Fruit fly (Drosophila melanogaster) whole organism, embryonic: Measurements from ENCODE around the gene CG3862.

ENCODE experiments used
- CG11696 ChIP-seq: fragments of 200-800 bp; sonication (Bioruptor generic); IDR thresholded peaks from 2 replicates; pipeline ENCODE4 v1.3.6; 2022; ENCODE audit warnings: missing biosample characterization, missing genetic modification characterization
- CG13424 ChIP-seq: fragments of 200-800 bp; sonication (Bioruptor generic); optimal IDR thresholded peaks from 2 replicates; lab custom pipeline; 2019; ENCODE audit warnings: missing biosample characterization, mild to moderate bottlenecking, missing genetic modification characterization, moderate library complexity
- CG14014 ChIP-seq: fragments of 200-800 bp; sonication (Bioruptor generic); IDR thresholded peaks from 2 replicates; pipeline ENCODE4 v1.3.6; 2022; ENCODE audit warnings: missing biosample characterization, missing genetic modification characterization
- CG14667 ChIP-seq: fragments of 200-800 bp; sonication (Bioruptor generic); IDR thresholded peaks from 2 replicates; pipeline ENCODE4 v1.3.6; 2022; ENCODE audit warnings: missing biosample characterization, missing genetic modification characterization
- CG14860 ChIP-seq: fragments of 200-800 bp; sonication (Bioruptor generic); IDR thresholded peaks from 3 replicates; pipeline ENCODE4 v1.3.6; 2022; ENCODE audit warnings: missing biosample characterization, missing genetic modification characterization; ENCODE audit not compliant: partially characterized antibody
- CG31388 ChIP-seq: fragments of 200-800 bp; sonication (Bioruptor generic); optimal IDR thresholded peaks from 2 replicates; lab custom pipeline; 2016; ENCODE audit warnings: missing biosample characterization, missing genetic modification characterization
- Elba2 ChIP-seq: fragments of 200-800 bp; sonication (Bioruptor generic); optimal IDR thresholded peaks from 3 replicates; lab custom pipeline; 2016; ENCODE audit warnings: missing biosample characterization, missing genetic modification characterization
- sim ChIP-seq: fragments of 200-800 bp; sonication (Bioruptor generic); IDR thresholded peaks from 2 replicates; pipeline ENCODE4 v1.3.6; 2022; ENCODE audit warnings: missing biosample characterization, missing genetic modification characterization

- TF ChIP-seq CG14014 (GFP tag; lab: Robert Waterston, UW): peak; percentile 97
- TF ChIP-seq Elba2 (GFP tag; lab: Kevin White, UChicago): peak; percentile 91
- peak; percentile 88 for TF ChIP-seq CG11696
- peak; percentile 96 for TF ChIP-seq CG13424
- peak; percentile 89 for TF ChIP-seq CG14667 (GFP tag; lab: Robert Waterston, UW)
- peak; percentile 75 for TF ChIP-seq CG31388 (GFP tag; lab: Kevin White, UChicago)
- TF ChIP-seq sim (GFP tag; lab: Robert Waterston, UW): peak; percentile 72; the same call in 1 of the 2 replicates
- TF ChIP-seq CG14860 (GFP tag; lab: Robert Waterston, UW): no peak
Observed at dm6 chr2L:866950-867744, 41.5 kb upstream of the CG3862 start.
